Worm (Caenorhabditis elegans): ENCODE results near the gene T27E4.1.

DNA sequence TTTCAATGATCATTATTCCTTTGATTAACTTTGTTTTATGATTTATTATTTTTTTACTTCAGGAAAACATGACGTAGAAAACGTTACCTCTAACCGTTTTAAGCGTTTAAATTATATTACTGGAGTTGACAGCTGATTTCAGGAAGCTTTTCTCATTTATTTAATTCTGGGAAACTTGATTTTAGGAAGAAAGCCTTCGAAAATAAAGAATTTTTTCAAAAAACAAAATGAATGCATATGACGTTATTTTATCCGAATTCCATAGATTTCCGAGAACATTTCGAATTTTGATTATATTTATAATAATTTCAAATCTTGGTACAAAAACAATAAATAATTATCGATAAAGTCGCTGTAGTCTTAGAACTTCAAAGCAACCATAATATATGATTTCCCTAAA lies 42.9 kb upstream of the T27E4.1 start:
- no peak for TF ChIP-seq W03F9.2 (tag; optimal IDR thresholded peaks at IDR 0.05)
- no peak for TF ChIP-seq dao-5 (tag; optimal IDR thresholded peaks at IDR 0.05)
